Fruit fly (Drosophila melanogaster) whole organism, embryonic: ENCODE data around the gene M6.

Experiments
- Ada2b ChIP-seq: fragments of 200-800 bp; sonication (Bioruptor generic); IDR thresholded peaks from 2 replicates; pipeline ENCODE4 v1.3.6; 2022; ENCODE audit warnings: missing biosample characterization, missing genetic modification characterization
- Atf3 ChIP-seq: fragments of 200-800 bp; sonication (Bioruptor generic); optimal IDR thresholded peaks from 3 replicates; lab custom pipeline; 2016; ENCODE audit warnings: missing biosample characterization, missing genetic modification characterization
- CG10959 ChIP-seq: fragments of 200-800 bp; sonication (Bioruptor generic); IDR thresholded peaks from 2 replicates; pipeline ENCODE4 v1.3.6; 2022; ENCODE audit warnings: missing biosample characterization, missing genetic modification characterization
- CG10979 ChIP-seq: fragments of 200-800 bp; sonication (Bioruptor generic); optimal IDR thresholded peaks from 2 replicates; lab custom pipeline; 2018; ENCODE audit warnings: missing biosample characterization, mild to moderate bottlenecking, missing genetic modification characterization, moderate library complexity
- CG12942 ChIP-seq: fragments of 200-800 bp; sonication (Bioruptor generic); optimal IDR thresholded peaks from 3 replicates; lab custom pipeline; 2016; ENCODE audit warnings: missing biosample characterization, missing genetic modification characterization
- CG14710 ChIP-seq: fragments of 200-800 bp; sonication (Bioruptor generic); optimal IDR thresholded peaks from 3 replicates; lab custom pipeline; 2019; ENCODE audit warnings: missing biosample characterization, mild to moderate bottlenecking, missing genetic modification characterization, moderate library complexity
- CG14965 ChIP-seq: fragments of 200-800 bp; sonication (Bioruptor generic); optimal IDR thresholded peaks from 2 replicates; lab custom pipeline; 2016; ENCODE audit warnings: missing biosample characterization, missing genetic modification characterization, borderline replicate concordance
- CG15011 ChIP-seq: fragments of 200-800 bp; sonication (Bioruptor generic); optimal IDR thresholded peaks from 3 replicates; lab custom pipeline; 2018; ENCODE audit warnings: missing biosample characterization, mild to moderate bottlenecking, missing genetic modification characterization
- CG1602 ChIP-seq: fragments of 200-800 bp; sonication (Bioruptor generic); optimal IDR thresholded peaks from 3 replicates; lab custom pipeline; 2016; ENCODE audit warnings: missing biosample characterization, missing genetic modification characterization
- CG17328 ChIP-seq: fragments of 200-800 bp; sonication (Bioruptor generic); IDR thresholded peaks from 2 replicates; pipeline ENCODE4 v1.3.6; 2022; ENCODE audit warnings: missing biosample characterization, missing genetic modification characterization
- CG17361 ChIP-seq: fragments of 200-800 bp; sonication (Bioruptor generic); IDR thresholded peaks from 3 replicates; pipeline ENCODE4 v1.3.6; 2022; ENCODE audit warnings: missing biosample characterization, missing genetic modification characterization
- CG2120 ChIP-seq: fragments of 200-800 bp; sonication (Bioruptor generic); optimal IDR thresholded peaks from 3 replicates; lab custom pipeline; 2016; ENCODE audit warnings: missing biosample characterization, missing genetic modification characterization
- CG2202 ChIP-seq: fragments of 200-800 bp; sonication (Bioruptor generic); optimal IDR thresholded peaks from 2 replicates; lab custom pipeline; 2018; ENCODE audit warnings: missing biosample characterization, mild to moderate bottlenecking, missing genetic modification characterization
- CG2875 ChIP-seq: fragments of 200-800 bp; sonication (Bioruptor generic); optimal IDR thresholded peaks from 2 replicates; lab custom pipeline; 2017; ENCODE audit warnings: missing biosample characterization, mild to moderate bottlenecking, missing genetic modification characterization, missing genetic modification reagents
- CG3163 ChIP-seq: fragments of 200-800 bp; sonication (Bioruptor generic); optimal IDR thresholded peaks from 3 replicates; lab custom pipeline; 2016; ENCODE audit warnings: missing biosample characterization, missing genetic modification characterization
- CG33213 ChIP-seq: fragments of 200-800 bp; sonication (Bioruptor generic); optimal IDR thresholded peaks from 3 replicates; lab custom pipeline; 2016; ENCODE audit warnings: missing biosample characterization, missing genetic modification characterization
- CG33557 ChIP-seq: fragments of 200-800 bp; sonication (Bioruptor generic); optimal IDR thresholded peaks from 2 replicates; lab custom pipeline; 2019; ENCODE audit warnings: missing biosample characterization, mild to moderate bottlenecking, missing genetic modification characterization, moderate library complexity
- CG4328 ChIP-seq: fragments of 200-800 bp; sonication (Bioruptor generic); optimal IDR thresholded peaks from 3 replicates; lab custom pipeline; 2017; ENCODE audit warnings: missing biosample characterization, missing genetic modification reagents, missing genetic modification characterization
- CG5180 ChIP-seq: fragments of 200-800 bp; sonication (Bioruptor generic); optimal IDR thresholded peaks from 3 replicates; lab custom pipeline; 2017; ENCODE audit warnings: missing biosample characterization, missing genetic modification characterization, mild to moderate bottlenecking, moderate library complexity, missing genetic modification reagents
- CG6683 ChIP-seq: fragments of 200-800 bp; sonication (Bioruptor generic); optimal IDR thresholded peaks from 2 replicates; lab custom pipeline; 2017; ENCODE audit warnings: missing biosample characterization, mild to moderate bottlenecking, missing genetic modification characterization, missing genetic modification reagents
- CG6813 ChIP-seq: fragments of 200-800 bp; sonication (Bioruptor generic); optimal IDR thresholded peaks from 2 replicates; lab custom pipeline; 2017; ENCODE audit warnings: missing biosample characterization, missing genetic modification characterization, mild to moderate bottlenecking, moderate library complexity, missing genetic modification reagents
- CG8290 ChIP-seq, 3 experiments: fragments of 200-800 bp; sonication (Bioruptor generic); optimal IDR thresholded peaks; 2 replicates each; lab custom pipeline; 2016 to 2019; ENCODE audit warnings: missing biosample characterization in 3 of 3, missing genetic modification characterization in 3 of 3, mild to moderate bottlenecking in 2 of 3, moderate library complexity in 1 of 3
- CG9797 ChIP-seq: fragments of 200-800 bp; sonication (Bioruptor generic); optimal IDR thresholded peaks from 3 replicates; lab custom pipeline; 2018; ENCODE audit warnings: missing biosample characterization, mild to moderate bottlenecking, missing genetic modification characterization
- CG9876 ChIP-seq: fragments of 200-800 bp; sonication (Bioruptor generic); optimal IDR thresholded peaks from 2 replicates; lab custom pipeline; 2016; ENCODE audit warnings: missing biosample characterization, missing genetic modification characterization
- E2f2 ChIP-seq: fragments of 200-800 bp; sonication (Bioruptor generic); IDR thresholded peaks from 2 replicates; pipeline ENCODE4 v1.3.6; 2022; ENCODE audit warnings: missing biosample characterization, missing genetic modification characterization
- Ets97D ChIP-seq: fragments of 200-800 bp; sonication (Bioruptor generic); optimal IDR thresholded peaks from 3 replicates; lab custom pipeline; 2016; ENCODE audit warnings: missing biosample characterization, missing genetic modification characterization
- HLHmδ ChIP-seq: fragments of 200-800 bp; sonication (Bioruptor generic); optimal IDR thresholded peaks from 2 replicates; lab custom pipeline; 2018; ENCODE audit warnings: missing biosample characterization, mild to moderate bottlenecking, missing genetic modification characterization, moderate library complexity
- Lhr ChIP-seq: fragments of 200-800 bp; sonication (Bioruptor generic); optimal IDR thresholded peaks from 3 replicates; lab custom pipeline; 2017; ENCODE audit warnings: mild to moderate bottlenecking, missing biosample characterization, missing genetic modification reagents, missing genetic modification characterization
- Mes4 ChIP-seq: fragments of 200-800 bp; sonication (Bioruptor generic); optimal IDR thresholded peaks from 2 replicates; lab custom pipeline; 2016; ENCODE audit warnings: missing biosample characterization, missing genetic modification characterization
- Neu2 ChIP-seq: fragments of 200-800 bp; sonication (Bioruptor generic); optimal IDR thresholded peaks from 3 replicates; lab custom pipeline; 2016; ENCODE audit warnings: missing biosample characterization, missing genetic modification characterization, borderline replicate concordance
- Opbp ChIP-seq: fragments of 200-800 bp; sonication (Bioruptor generic); IDR thresholded peaks from 3 replicates; pipeline ENCODE4 v1.3.6; 2022; ENCODE audit warnings: missing biosample characterization, missing genetic modification characterization; ENCODE audit not compliant: partially characterized antibody
- Trl ChIP-seq, 3 experiments: fragments of >200 bp in 2 of 3; fragments of 200-800 bp in 1 of 3; sonication (Bioruptor generic) in 1 of 3; optimal IDR thresholded peaks; 2 replicates in 1 of 3; 3 replicates in 2 of 3; lab custom pipeline; 2016 to 2017; ENCODE audit warnings: missing biosample characterization in 1 of 3, missing genetic modification characterization in 1 of 3
- cg ChIP-seq: fragments of 200-800 bp; sonication (Bioruptor generic); optimal IDR thresholded peaks from 3 replicates; lab custom pipeline; 2019; ENCODE audit warnings: missing biosample characterization, mild to moderate bottlenecking, missing genetic modification characterization, moderate library complexity
- ewg ChIP-seq: fragments of 200-800 bp; sonication (Bioruptor generic); optimal IDR thresholded peaks from 3 replicates; lab custom pipeline; 2017; ENCODE audit warnings: mild to moderate bottlenecking, missing biosample characterization, missing genetic modification reagents, missing genetic modification characterization
- grn ChIP-seq: fragments of 200-800 bp; sonication (Bioruptor generic); optimal IDR thresholded peaks from 3 replicates; lab custom pipeline; 2017; ENCODE audit warnings: missing biosample characterization, missing genetic modification characterization
- inv ChIP-seq: fragments of 200-800 bp; sonication (Bioruptor generic); IDR thresholded peaks from 2 replicates; pipeline ENCODE4 v1.3.6; 2022; ENCODE audit warnings: missing biosample characterization, missing genetic modification characterization; ENCODE audit not compliant: partially characterized antibody
- kay ChIP-seq: fragments of 200-800 bp; sonication (Bioruptor generic); optimal IDR thresholded peaks from 2 replicates; lab custom pipeline; 2016; ENCODE audit warnings: missing biosample characterization, missing genetic modification characterization
- mam ChIP-seq: fragments of 200-800 bp; sonication (Bioruptor generic); optimal IDR thresholded peaks from 3 replicates; lab custom pipeline; 2016; ENCODE audit warnings: missing biosample characterization, missing genetic modification characterization
- pb ChIP-seq: fragments of 200-800 bp; sonication (Bioruptor generic); optimal IDR thresholded peaks from 3 replicates; lab custom pipeline; 2016; ENCODE audit warnings: missing biosample characterization, missing genetic modification characterization
- peb ChIP-seq: fragments of 200-800 bp; sonication (Bioruptor generic); IDR thresholded peaks from 2 replicates; pipeline ENCODE4 v1.3.6; 2022; ENCODE audit warnings: missing biosample characterization, missing genetic modification characterization
- row ChIP-seq: fragments of 200-800 bp; sonication (Bioruptor generic); IDR thresholded peaks from 3 replicates; pipeline ENCODE4 v1.3.6; 2022; ENCODE audit warnings: missing biosample characterization, missing genetic modification characterization
- sc ChIP-seq, 3 experiments: fragments of >200 bp in 2 of 3; fragments of 200-800 bp in 1 of 3; sonication (Bioruptor generic) in 1 of 3; optimal IDR thresholded peaks; 2 replicates in 2 of 3; 3 replicates in 1 of 3; lab custom pipeline; 2017; ENCODE audit warnings: mild to moderate bottlenecking in 1 of 3, missing biosample characterization in 1 of 3, missing genetic modification characterization in 1 of 3, missing genetic modification reagents in 1 of 3
- sna ChIP-seq: fragments of 200-800 bp; sonication (Bioruptor generic); IDR thresholded peaks from 2 replicates; pipeline ENCODE4 v1.3.6; 2022; ENCODE audit warnings: missing biosample characterization, missing genetic modification characterization; ENCODE audit not compliant: partially characterized antibody
- sqz ChIP-seq: fragments of 200-800 bp; sonication (Bioruptor generic); optimal IDR thresholded peaks from 3 replicates; lab custom pipeline; 2018; ENCODE audit warnings: missing biosample characterization, mild to moderate bottlenecking, missing genetic modification characterization
- unpg ChIP-seq: fragments of 200-800 bp; sonication (Bioruptor generic); optimal IDR thresholded peaks from 3 replicates; lab custom pipeline; 2018; ENCODE audit warnings: missing biosample characterization, mild to moderate bottlenecking, missing genetic modification characterization, moderate library complexity
- vvl ChIP-seq: fragments of 200-800 bp; sonication (Bioruptor generic); IDR thresholded peaks from 2 replicates; pipeline ENCODE4 v1.3.6; 2022; ENCODE audit warnings: missing biosample characterization, missing genetic modification characterization

M6 gene

dm6 chr3L:21539245-21540196 lies 31.9 kb downstream of the M6 start, which contains the start of the genes COX8 and VhaM9.7-b (continued):
- peak; percentile 60 for TF ChIP-seq Opbp
- no peak for TF ChIP-seq HLHmδ
- TF ChIP-seq CG5180 (GFP tag; lab: Kevin White, UChicago), result no peak
- no peak for TF ChIP-seq CG6813
- no peak for TF ChIP-seq ewg (GFP tag; lab: Kevin White, UChicago)
- peak; percentile 42 for TF ChIP-seq CG8290 (GFP tag; optimal IDR thresholded peaks at IDR 0.05; lab: Kevin White, UChicago)
- TF ChIP-seq CG8290 (tag; optimal IDR thresholded peaks at IDR 0.05; lab: Kevin White, UChicago), result peak; percentile 51 to 86
- TF ChIP-seq Trl (optimal IDR thresholded peaks at IDR 0.05; lab: Kevin White, UChicago), result no peak
- TF ChIP-seq Trl (GFP tag; optimal IDR thresholded peaks at IDR 0.05; lab: Kevin White, UChicago), result peak; percentile 70
- TF ChIP-seq CG3163 (GFP tag; lab: Kevin White, UChicago), result peak; percentile 20
- no peak for TF ChIP-seq Mes4 (GFP tag; lab: Kevin White, UChicago)
- TF ChIP-seq Ets97D (GFP tag; lab: Kevin White, UChicago), result peak; percentile 56
- peak; percentile 83 for TF ChIP-seq mam (GFP tag; lab: Kevin White, UChicago)
- no peak for TF ChIP-seq Atf3
- peak; percentile 86 for TF ChIP-seq CG9797 (GFP tag; lab: Kevin White, UChicago)
- peak; percentile 38 for TF ChIP-seq CG33213 (GFP tag; lab: Kevin White, UChicago)
- TF ChIP-seq CG6683 (GFP tag; lab: Kevin White, UChicago), result no peak
- TF ChIP-seq sna, result no peak; the same call in 1 of the 2 replicates
- no peak for TF ChIP-seq unpg
- TF ChIP-seq CG1602, result peak; percentile 65
- no peak; the same call in 1 of the 2 replicates for TF ChIP-seq vvl
- no peak for TF ChIP-seq Neu2
- TF ChIP-seq kay (GFP tag; lab: Kevin White, UChicago), result peak; percentile 20
- TF ChIP-seq grn (GFP tag; lab: Kevin White, UChicago), result no peak
- TF ChIP-seq CG15011, result no peak
- TF ChIP-seq CG10979 (tag; lab: Kevin White, UChicago), result peak; percentile 37
- no peak for TF ChIP-seq cg (GFP tag; lab: Kevin White, UChicago)
- peak; percentile 32 for TF ChIP-seq CG33557 (GFP tag; lab: Kevin White, UChicago)
- no peak for TF ChIP-seq CG2875 (GFP tag; lab: Kevin White, UChicago)
- TF ChIP-seq CG14965, result no peak
- TF ChIP-seq CG14710 (tag; lab: Kevin White, UChicago), result peak; percentile 82
- TF ChIP-seq Lhr (GFP tag; lab: Kevin White, UChicago), result peak; percentile 61
- TF ChIP-seq peb (GFP tag; lab: Robert Waterston, UW), result no peak
- TF ChIP-seq CG12942, result peak; percentile 34
- no peak for TF ChIP-seq CG2202 (tag; lab: Kevin White, UChicago)
- peak; percentile 65; the same call in 1 of the 2 replicates for TF ChIP-seq inv
- TF ChIP-seq sc (optimal IDR thresholded peaks at IDR 0.05; lab: Kevin White, UChicago), result no peak
- TF ChIP-seq sc (GFP tag; optimal IDR thresholded peaks at IDR 0.05; lab: Kevin White, UChicago), result no peak
- TF ChIP-seq CG2120 (GFP tag; lab: Kevin White, UChicago), result peak; percentile 72
- 0 out of 2 replicates have a peak, but pooled peaks have one; percentile 6 for TF ChIP-seq CG17328 (GFP tag; lab: Robert Waterston, UW)
- TF ChIP-seq CG4328 (GFP tag; lab: Kevin White, UChicago), result peak; percentile 8
- TF ChIP-seq CG10959 (GFP tag; lab: Robert Waterston, UW), result no peak; the same call in 1 of the 2 replicates
- TF ChIP-seq sqz, result no peak
- 0 out of 2 replicates have a peak, but pooled peaks have one; percentile 30 for TF ChIP-seq E2f2 (GFP tag; lab: Robert Waterston, UW)
- peak; percentile 91 for TF ChIP-seq row (GFP tag; lab: Robert Waterston, UW)
- TF ChIP-seq CG17361, result no peak; the same call in none of the 3 replicates
- TF ChIP-seq CG9876, result peak; percentile 53
- no peak for TF ChIP-seq Ada2b (GFP tag; lab: Robert Waterston, UW)
- TF ChIP-seq pb (GFP tag; lab: Kevin White, UChicago), result no peak
